Fruit fly (Drosophila melanogaster): ENCODE data around the gene CG11583.

The CG11583 gene

dm6 chr3L:4239442-4240322 is 42.9 kb downstream of the CG11583 start, which contains the start of gene Sqor (continued):
- TF ChIP-seq CG10654 (GFP tag; optimal IDR thresholded peaks at IDR 0.05) (peak; percentile 51), CG15601 (tag; optimal IDR thresholded peaks at IDR 0.05) (peak; percentile 78), pzg (GFP tag; optimal IDR thresholded peaks at IDR 0.05) (peak; percentile 25), schlank (tag; optimal IDR thresholded peaks at IDR 0.05) (peak; percentile 76), CG9817 (tag; optimal IDR thresholded peaks at IDR 0.05) (peak; percentile 81), CG17802 (tag; optimal IDR thresholded peaks at IDR 0.05) (peak; percentile 53), CG18262 (tag; optimal IDR thresholded peaks at IDR 0.05) (peak; percentile 80), CG9727 (GFP tag; optimal IDR thresholded peaks at IDR 0.05) (peak; percentile 87), CG13296 (GFP tag; optimal IDR thresholded peaks at IDR 0.05) (peak; percentile 93), HLH3B (GFP tag; IDR thresholded peaks at IDR 0.05) (peak; percentile 59), nerfin-1 (tag; optimal IDR thresholded peaks at IDR 0.05) (peak; percentile 44), PHDP (tag; optimal IDR thresholded peaks at IDR 0.05) (peak; percentile 89), Dek (tag; optimal IDR thresholded peaks at IDR 0.05) (peak; percentile 91), Mes4 (GFP tag; optimal IDR thresholded peaks at IDR 0.05) (peak; percentile 71), CG34422 (GFP tag; IDR thresholded peaks at IDR 0.05) (peak; percentile 76; the same call in 2 of the 3 replicates), Doc2 (GFP tag; IDR thresholded peaks at IDR 0.05) (peak; percentile 62), CG30020 (tag; optimal IDR thresholded peaks at IDR 0.05) (peak; percentile 49), B-H1 (GFP tag; IDR thresholded peaks at IDR 0.05) (peak; percentile 44), CG10979 (tag; optimal IDR thresholded peaks at IDR 0.05) (peak; percentile 33), esg (GFP tag; conservative IDR thresholded peaks at IDR 0.05) (peak; percentile 77), CG7372 (GFP tag; IDR thresholded peaks at IDR 0.05) (peak; percentile 60), CG9609 (GFP tag; optimal IDR thresholded peaks at IDR 0.05) (peak; percentile 89), wor (GFP tag; IDR thresholded peaks at IDR 0.05) (peak; percentile 70), vvl (GFP tag; IDR thresholded peaks at IDR 0.05) (peak; percentile 81), gsb (GFP tag; IDR thresholded peaks at IDR 0.05) (peak; percentile 74), CG13424 (tag; optimal IDR thresholded peaks at IDR 0.05) (peak; percentile 92), MESR4 (GFP tag; optimal IDR thresholded peaks at IDR 0.05) (no peak), CG3163 (GFP tag; optimal IDR thresholded peaks at IDR 0.05) (peak; percentile 70), Dp (GFP tag; optimal IDR thresholded peaks at IDR 0.05) (peak; percentile 23), CG31365 (tag; optimal IDR thresholded peaks at IDR 0.05) (peak; percentile 41), CG6689 (GFP tag; IDR thresholded peaks at IDR 0.05) (peak; percentile 75), CG4707 (GFP tag; optimal IDR thresholded peaks at IDR 0.05) (peak; percentile 34), CG10366 (GFP tag; IDR thresholded peaks at IDR 0.05) (peak; percentile 82), hbn (GFP tag; IDR thresholded peaks at IDR 0.05; ENCODE audit: partially characterized antibody) (no peak), emc (GFP tag; optimal IDR thresholded peaks at IDR 0.05) (peak; percentile 71), inv (GFP tag; IDR thresholded peaks at IDR 0.05; ENCODE audit: partially characterized antibody) (no peak), CG15269 (tag; optimal IDR thresholded peaks at IDR 0.05) (peak; percentile 92), CG15011 (GFP tag; optimal IDR thresholded peaks at IDR 0.05) (peak; percentile 85), toy (GFP tag; IDR thresholded peaks at IDR 0.05) (peak; percentile 60; the same call in 1 of the 2 replicates), CG30403 (GFP tag; optimal IDR thresholded peaks at IDR 0.05) (peak; percentile 91), Mad (GFP tag; optimal IDR thresholded peaks at IDR 0.05) (peak; percentile 76), tx (GFP tag; optimal IDR thresholded peaks at IDR 0.05) (peak; percentile 67), gro (GFP tag; optimal IDR thresholded peaks at IDR 0.05) (peak; percentile 91), CG11695 (GFP tag; IDR thresholded peaks at IDR 0.05) (peak; percentile 85), tin (GFP tag; optimal IDR thresholded peaks at IDR 0.05) (peak; percentile 54), gfzf (GFP tag; optimal IDR thresholded peaks at IDR 0.05) (peak; percentile 31), lola (GFP tag; optimal IDR thresholded peaks at IDR 0.05) (peak in 1 of 3 experiments; percentile 64), mld (GFP tag; IDR thresholded peaks at IDR 0.05; ENCODE audit: partially characterized antibody) (no peak)
